Fruit fly (Drosophila melanogaster): ENCODE results near the gene CG42750.

dm6 chr2L:18304469-18304868, 28.9 kb upstream of the CG42750 start:
- no peak for TF ChIP-seq Dll (optimal IDR thresholded peaks at IDR 0.05)
- TF ChIP-seq CG8478 (optimal IDR thresholded peaks at IDR 0.05): no peak
- no peak for TF ChIP-seq usp (GFP tag; optimal IDR thresholded peaks at IDR 0.05)
- TF ChIP-seq psq (optimal IDR thresholded peaks at IDR 0.05): no peak
